Worm (Caenorhabditis elegans) whole organism, L4 larva: ENCODE data around the gene sca-1.

Source experiments
- D1046.2 ChIP-seq: fragments of 200-800 bp; sonication (Bioruptor generic); IDR thresholded peaks from 2 replicates; pipeline ENCODE4 v1.3.6; 2022; ENCODE audit warnings: missing genetic modification characterization, missing compliant biosample characterization
- F26F4.8 ChIP-seq: fragments of 200-800 bp; sonication (Bioruptor generic); conservative IDR thresholded peaks from 2 replicates; pipeline ENCODE4 v1.3.6; 2022; ENCODE audit warnings: missing genetic modification characterization, missing compliant biosample characterization
- F37D6.2 ChIP-seq: sonication (generic microtip); optimal IDR thresholded peaks from 2 replicates; lab custom pipeline; 2016; ENCODE audit warnings: mild to moderate bottlenecking, missing genetic modification characterization, missing compliant biosample characterization
- T20F7.1 ChIP-seq: fragments of 200-800 bp; sonication (Bioruptor generic); optimal IDR thresholded peaks from 2 replicates; lab custom pipeline; 2018; ENCODE audit warnings: mild to moderate bottlenecking, missing genetic modification characterization, missing compliant biosample characterization
- T26A8.4 ChIP-seq: fragments of 200-800 bp; sonication (Bioruptor generic); IDR thresholded peaks from 2 replicates; pipeline ENCODE4 v1.3.6; 2022; ENCODE audit warnings: missing genetic modification characterization, missing compliant biosample characterization
- Y105C5A.15 ChIP-seq: fragments of 200-800 bp; sonication (Bioruptor generic); IDR thresholded peaks from 2 replicates; pipeline ENCODE4 v1.3.6; 2022; ENCODE audit warnings: missing genetic modification characterization, missing compliant biosample characterization
- Y5F2A.4 ChIP-seq: fragments of 200-800 bp; sonication (Bioruptor generic); optimal IDR thresholded peaks from 2 replicates; lab custom pipeline; 2018; ENCODE audit warnings: mild to moderate bottlenecking, missing genetic modification characterization, missing compliant biosample characterization
- ZK337.2 ChIP-seq: fragments of 200-800 bp; sonication (Bioruptor generic); IDR thresholded peaks from 2 replicates; pipeline ENCODE4 v1.3.6; 2022; ENCODE audit warnings: missing genetic modification reagents, missing genetic modification characterization, missing compliant biosample characterization
- aha-1 ChIP-seq: fragments of 150-350 bp; peaks from one replicate; lab custom pipeline; 2014; ENCODE audit warnings: missing biosample characterization, missing genetic modification characterization
- aly-2 ChIP-seq: sonication (generic microtip); optimal IDR thresholded peaks from 2 replicates; lab custom pipeline; 2018; ENCODE audit warnings: missing biosample characterization, missing genetic modification characterization
- arid-1 ChIP-seq: fragments of 200-800 bp; sonication (Bioruptor generic); conservative IDR thresholded peaks from 2 replicates; pipeline ENCODE4 v1.3.6; 2022; ENCODE audit warnings: missing genetic modification reagents, missing genetic modification characterization, missing compliant biosample characterization
- ceh-20 ChIP-seq: fragments of 200-800 bp; sonication (Bioruptor generic); IDR thresholded peaks from 2 replicates; pipeline ENCODE4 v1.3.6; 2022; ENCODE audit warnings: missing genetic modification reagents, missing genetic modification characterization, missing compliant biosample characterization
- ceh-32 ChIP-seq: sonication (generic microtip); optimal IDR thresholded peaks from 2 replicates; lab custom pipeline; 2016; ENCODE audit warnings: mild to moderate bottlenecking, missing genetic modification characterization, missing compliant biosample characterization; ENCODE audit not compliant: poor library complexity
- ceh-82 ChIP-seq: sonication (generic microtip); optimal IDR thresholded peaks from 2 replicates; lab custom pipeline; 2017; ENCODE audit warnings: missing biosample characterization, missing genetic modification characterization
- ctbp-1 ChIP-seq: fragments of 200-800 bp; sonication (Bioruptor generic); IDR thresholded peaks from 2 replicates; pipeline ENCODE4 v1.3.6; 2022; ENCODE audit warnings: missing genetic modification reagents, missing genetic modification characterization, missing compliant biosample characterization
- daf-16 ChIP-seq, 3 experiments: sonication (generic microtip); optimal IDR thresholded peaks; 2 replicates each; lab custom pipeline; 2016 to 2017; ENCODE audit warnings: missing genetic modification characterization in 3 of 3, missing genetic modification reagents in 3 of 3, mild to moderate bottlenecking in 2 of 3, missing compliant biosample characterization in 2 of 3, missing biosample characterization in 1 of 3, moderate library complexity in 1 of 3
- daf-8 ChIP-seq: fragments of 200-800 bp; sonication (Bioruptor generic); IDR thresholded peaks from 2 replicates; pipeline ENCODE4 v1.3.6; 2022; ENCODE audit warnings: missing genetic modification characterization, missing compliant biosample characterization
- dpl-1 ChIP-seq: fragments of 150-350 bp; optimal IDR thresholded peaks from 2 replicates; lab custom pipeline; 2014; ENCODE audit warnings: missing biosample characterization, missing genetic modification reagents, missing genetic modification characterization
- dve-1 ChIP-seq: sonication (generic microtip); optimal IDR thresholded peaks from 2 replicates; lab custom pipeline; 2017; ENCODE audit warnings: antibody characterized with exemption, mild to moderate bottlenecking, missing genetic modification characterization, missing compliant biosample characterization; ENCODE audit not compliant: insufficient read depth
- egl-27 ChIP-seq: sonication (generic microtip); optimal IDR thresholded peaks from 3 replicates; lab custom pipeline; 2017; ENCODE audit warnings: missing biosample characterization, missing genetic modification reagents, missing genetic modification characterization
- fkh-10 ChIP-seq: fragments of 150-350 bp; optimal IDR thresholded peaks from 2 replicates; lab custom pipeline; 2014; ENCODE audit warnings: missing biosample characterization, missing genetic modification reagents, missing genetic modification characterization
- hif-1 ChIP-seq, 2 experiments: sonication (generic microtip); optimal IDR thresholded peaks; 2 replicates each; lab custom pipeline; 2016 to 2017; ENCODE audit warnings: missing compliant biosample characterization in 2 of 2, missing genetic modification characterization in 2 of 2, missing genetic modification reagents in 2 of 2, missing genotype in 2 of 2, mild to moderate bottlenecking in 1 of 2
- hlh-11 ChIP-seq: fragments of 200-800 bp; sonication (Bioruptor generic); optimal IDR thresholded peaks from 2 replicates; lab custom pipeline; 2018; ENCODE audit warnings: mild to moderate bottlenecking, missing genetic modification characterization, missing compliant biosample characterization
- hlh-30 ChIP-seq: sonication (generic microtip); optimal IDR thresholded peaks from 2 replicates; lab custom pipeline; 2017; ENCODE audit warnings: antibody characterized with exemption, mild to moderate bottlenecking, missing genetic modification characterization, missing compliant biosample characterization; ENCODE audit not compliant: insufficient read depth
- lim-7 ChIP-seq: fragments of 200-800 bp; sonication (Bioruptor generic); IDR thresholded peaks from 2 replicates; pipeline ENCODE4 v1.3.6; 2022; ENCODE audit warnings: missing genetic modification characterization, missing compliant biosample characterization
- lin-1 ChIP-seq: fragments of 200-800 bp; sonication (Bioruptor generic); IDR thresholded peaks from 2 replicates; pipeline ENCODE4 v1.3.6; 2022; ENCODE audit warnings: missing genetic modification reagents, missing genetic modification characterization, missing compliant biosample characterization
- lin-13 ChIP-seq: fragments of 150-350 bp; optimal IDR thresholded peaks from 2 replicates; lab custom pipeline; 2014; ENCODE audit warnings: missing biosample characterization, missing genetic modification reagents, missing genetic modification characterization
- lin-29 ChIP-seq: fragments of 200-800 bp; sonication (Bioruptor generic); IDR thresholded peaks from 2 replicates; pipeline ENCODE4 v1.3.6; 2022; ENCODE audit warnings: missing genetic modification reagents, missing genetic modification characterization, missing compliant biosample characterization
- mdt-29 ChIP-seq: fragments of 200-800 bp; sonication (Bioruptor generic); IDR thresholded peaks from 2 replicates; pipeline ENCODE4 v1.3.6; 2022; ENCODE audit warnings: missing genetic modification reagents, missing genetic modification characterization, missing compliant biosample characterization
- nhr-10 ChIP-seq: fragments of 150-350 bp; optimal IDR thresholded peaks from 2 replicates; lab custom pipeline; 2014; ENCODE audit warnings: missing biosample characterization, missing genetic modification characterization
- nhr-102 ChIP-seq: sonication (generic microtip); optimal IDR thresholded peaks from 2 replicates; lab custom pipeline; 2016; ENCODE audit warnings: mild to moderate bottlenecking, missing genetic modification characterization, moderate library complexity, missing compliant biosample characterization
- nhr-11 ChIP-seq: fragments of 150-350 bp; optimal IDR thresholded peaks from 2 replicates; lab custom pipeline; 2014; ENCODE audit warnings: missing biosample characterization, missing genetic modification characterization
- nhr-28 ChIP-seq: fragments of 150-350 bp; optimal IDR thresholded peaks from 2 replicates; lab custom pipeline; 2014; ENCODE audit warnings: missing biosample characterization, missing genetic modification characterization
- nhr-41 ChIP-seq: fragments of 200-800 bp; sonication (Bioruptor generic); IDR thresholded peaks from 2 replicates; pipeline ENCODE4 v1.3.6; 2022; ENCODE audit warnings: missing genetic modification reagents, missing genetic modification characterization, missing compliant biosample characterization
- nhr-48 ChIP-seq: sonication (generic microtip); optimal IDR thresholded peaks from 2 replicates; lab custom pipeline; 2016; ENCODE audit warnings: mild to moderate bottlenecking, missing genetic modification characterization, missing compliant biosample characterization
- nhr-76 ChIP-seq: fragments of 150-350 bp; optimal IDR thresholded peaks from 2 replicates; lab custom pipeline; 2014; ENCODE audit warnings: missing biosample characterization, missing genetic modification characterization
- nhr-77 ChIP-seq: fragments of 150-350 bp; optimal IDR thresholded peaks from 2 replicates; lab custom pipeline; 2014; ENCODE audit warnings: missing biosample characterization, missing genetic modification characterization
- saeg-2 ChIP-seq: fragments of 200-800 bp; sonication (Bioruptor generic); IDR thresholded peaks from 2 replicates; pipeline ENCODE4 v1.3.6; 2022; ENCODE audit warnings: missing genetic modification reagents, missing genetic modification characterization, missing compliant biosample characterization
- tag-97 ChIP-seq: fragments of 200-800 bp; sonication (Bioruptor generic); IDR thresholded peaks from 2 replicates; pipeline ENCODE4 v1.3.6; 2022; ENCODE audit warnings: missing genetic modification characterization, missing compliant biosample characterization
- tra-1 ChIP-seq: fragments of 200-800 bp; sonication (Bioruptor generic); IDR thresholded peaks from 2 replicates; pipeline ENCODE4 v1.3.6; 2022; ENCODE audit warnings: missing genetic modification reagents, missing genetic modification characterization, missing compliant biosample characterization
- unc-62 ChIP-seq, 3 experiments: fragments of 150-350 bp in 1 of 3; sonication (generic microtip); optimal IDR thresholded peaks in 2 of 3; peaks in 1 of 3; 1 replicate in 1 of 3; 2 replicates in 2 of 3; lab custom pipeline; 2014 to 2017; ENCODE audit warnings: missing biosample characterization in 3 of 3, missing genetic modification characterization in 3 of 3, missing genetic modification reagents in 3 of 3, missing genotype in 1 of 3
- vab-7 ChIP-seq: fragments of 200-800 bp; sonication (Bioruptor generic); IDR thresholded peaks from 2 replicates; pipeline ENCODE4 v1.3.6; 2022; ENCODE audit warnings: missing genetic modification reagents, missing genetic modification characterization, missing compliant biosample characterization
- zfp-2 ChIP-seq: sonication (generic microtip); optimal IDR thresholded peaks from 2 replicates; lab custom pipeline; 2016; ENCODE audit warnings: mild to moderate bottlenecking, missing genetic modification characterization, missing compliant biosample characterization
- zfp-3 ChIP-seq: fragments of 200-800 bp; sonication (Bioruptor generic); conservative IDR thresholded peaks from 2 replicates; pipeline ENCODE4 v1.3.6; 2022; ENCODE audit warnings: missing genetic modification reagents, missing genetic modification characterization, missing compliant biosample characterization
- zip-2 ChIP-seq: fragments of 150-350 bp; optimal IDR thresholded peaks from 2 replicates; lab custom pipeline; 2014; ENCODE audit warnings: missing biosample characterization, missing genetic modification characterization
- ztf-7 ChIP-seq: fragments of 150-350 bp; optimal IDR thresholded peaks from 2 replicates; lab custom pipeline; 2014; ENCODE audit warnings: missing biosample characterization, missing genetic modification characterization

Gene sca-1

ce11 chrIII:10822494-10823113 is 6.0 kb upstream of the sca-1 start (continued):
- TF ChIP-seq nhr-102 (tag; lab: Kevin White, UChicago) (peak; percentile 69), fkh-10 (GFP tag; lab: Kevin White, UChicago) (no peak), tra-1 (peak; percentile 78), nhr-28 (tag; lab: Kevin White, UChicago) (peak; percentile 69), ctbp-1 (GFP tag; lab: Robert Waterston, UW) (no peak), dpl-1 (GFP tag; lab: Kevin White, UChicago) (no peak), tag-97 (GFP tag; lab: Robert Waterston, UW) (no peak), T20F7.1 (GFP tag; lab: Kevin White, UChicago) (peak; percentile 61), Y5F2A.4 (GFP tag; lab: Kevin White, UChicago) (no peak), nhr-41 (GFP tag; lab: Robert Waterston, UW) (no peak), daf-16 (GFP tag; optimal IDR thresholded peaks at IDR 0.05; lab: Kevin White, UChicago) (peak in 1 of 2 experiments; percentile 45), daf-16 (tag; optimal IDR thresholded peaks at IDR 0.05; lab: Kevin White, UChicago) (peak; percentile 88), ceh-32 (tag; lab: Kevin White, UChicago) (no peak), nhr-77 (peak; percentile 37), ztf-7 (tag; lab: Kevin White, UChicago) (peak; percentile 30), ceh-20 (GFP tag; lab: Robert Waterston, UW) (0 out of 2 replicates have a peak, but pooled peaks have one; percentile 57), nhr-11 (tag; lab: Kevin White, UChicago) (no peak), Y105C5A.15 (GFP tag; lab: Robert Waterston, UW) (no peak), mdt-29 (GFP tag; lab: Robert Waterston, UW) (no peak), nhr-10 (tag; lab: Kevin White, UChicago) (no peak), hlh-30 (tag; lab: Kevin White, UChicago) (peak; percentile 78), egl-27 (tag; lab: Kevin White, UChicago) (no peak), hif-1 (tag; optimal IDR thresholded peaks at IDR 0.05; lab: Kevin White, UChicago) (no peak), vab-7 (GFP tag; lab: Robert Waterston, UW) (no peak), lim-7 (GFP tag; lab: Robert Waterston, UW) (no peak), zip-2 (tag; lab: Kevin White, UChicago) (no peak), hlh-11 (tag; lab: Kevin White, UChicago) (peak; percentile 82), F37D6.2 (no peak), daf-8 (GFP tag; lab: Robert Waterston, UW) (no peak), arid-1 (GFP tag; lab: Robert Waterston, UW) (no peak), aly-2 (tag; lab: Kevin White, UChicago) (no peak), lin-13 (GFP tag; lab: Kevin White, UChicago) (no peak), lin-1 (GFP tag; lab: Robert Waterston, UW) (peak; percentile 33; the same call in 1 of the 2 replicates)

DNA sequence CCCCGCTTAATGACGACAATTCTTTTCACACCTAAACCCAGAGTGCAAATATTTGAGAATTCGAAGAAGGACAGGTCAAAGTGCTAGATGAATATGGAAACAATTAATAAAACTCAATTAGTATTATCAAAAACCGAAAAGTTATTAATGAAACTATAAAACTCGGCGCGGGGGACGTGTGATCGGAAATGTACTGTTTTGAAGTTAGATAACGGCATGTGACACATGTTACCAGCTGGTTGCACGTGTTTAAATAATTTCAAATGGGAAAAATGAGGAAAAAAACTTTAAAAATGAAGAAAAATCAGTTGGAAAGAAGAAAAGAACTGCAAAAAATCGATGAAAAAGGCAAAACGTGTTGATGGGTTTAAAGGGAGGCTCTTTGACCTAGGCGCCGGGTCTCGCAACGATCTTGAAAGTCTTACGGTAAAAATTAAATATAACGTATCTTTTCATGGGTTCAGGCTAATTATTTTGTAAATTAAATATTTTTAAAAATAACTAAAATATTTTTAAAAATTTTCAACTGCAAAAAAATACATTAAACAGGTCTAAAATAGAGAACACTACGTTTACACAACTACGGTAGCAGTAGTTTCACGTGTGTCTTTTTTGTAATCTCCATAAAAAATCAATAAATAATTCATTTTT is 4.1 kb upstream of the sca-1 start:
- TF ChIP-seq D1046.2 (GFP tag; lab: Robert Waterston, UW) (no peak), daf-16 (GFP tag; optimal IDR thresholded peaks at IDR 0.05; lab: Kevin White, UChicago) (no peak), daf-16 (tag; optimal IDR thresholded peaks at IDR 0.05; lab: Kevin White, UChicago) (peak; percentile 24), nhr-76 (no peak), lim-7 (GFP tag; lab: Robert Waterston, UW) (no peak), lin-29 (GFP tag; lab: Robert Waterston, UW) (no peak), T26A8.4 (GFP tag; lab: Robert Waterston, UW) (no peak), dve-1 (tag; lab: Kevin White, UChicago) (peak; percentile 40), ceh-82 (tag; lab: Kevin White, UChicago) (no peak), nhr-77 (peak; percentile 3), zfp-2 (tag; lab: Kevin White, UChicago) (no peak), saeg-2 (no peak), Y5F2A.4 (GFP tag; lab: Kevin White, UChicago) (no peak), F26F4.8 (no peak), zfp-3 (GFP tag; lab: Robert Waterston, UW) (no peak), unc-62 (GFP tag; optimal IDR thresholded peaks at IDR 0.05 in 1 of 2; lab: Kevin White, UChicago) (no peak), unc-62 (tag; optimal IDR thresholded peaks at IDR 0.05; lab: Kevin White, UChicago) (no peak), mdt-29 (GFP tag; lab: Robert Waterston, UW) (no peak), dpl-1 (GFP tag; lab: Kevin White, UChicago) (no peak), aha-1 (peak; percentile 40), ZK337.2 (no peak), arid-1 (GFP tag; lab: Robert Waterston, UW) (no peak), ztf-7 (tag; lab: Kevin White, UChicago) (no peak), nhr-48 (tag; lab: Kevin White, UChicago) (no peak), fkh-10 (GFP tag; lab: Kevin White, UChicago) (no peak), ctbp-1 (GFP tag; lab: Robert Waterston, UW) (no peak)
